Fruit fly (Drosophila melanogaster): Measurements from ENCODE around the gene CG32533.

dm6 chrX:19504170-19504765 lies 25.1 kb upstream of the CG32533 start:
- TF ChIP-seq Mio (GFP tag; optimal IDR thresholded peaks at IDR 0.05) (no peak), CG32264 (GFP tag; optimal IDR thresholded peaks at IDR 0.05) (no peak), Myc (optimal IDR thresholded peaks at IDR 0.05) (no peak), usp (GFP tag; optimal IDR thresholded peaks at IDR 0.05) (no peak), sv (GFP tag; optimal IDR thresholded peaks at IDR 0.05) (no peak), pan (optimal IDR thresholded peaks at IDR 0.05) (no peak), psq (GFP tag; optimal IDR thresholded peaks at IDR 0.05) (no peak), fru (GFP tag; optimal IDR thresholded peaks at IDR 0.05) (no peak), Vsx2 (GFP tag; optimal IDR thresholded peaks at IDR 0.05; ENCODE audit: partially characterized antibody) (no peak)

All from whole organism, wandering third instar larva.